Fruit fly (Drosophila melanogaster): ENCODE results near the gene Polr3D.

The Polr3D gene

DNA sequence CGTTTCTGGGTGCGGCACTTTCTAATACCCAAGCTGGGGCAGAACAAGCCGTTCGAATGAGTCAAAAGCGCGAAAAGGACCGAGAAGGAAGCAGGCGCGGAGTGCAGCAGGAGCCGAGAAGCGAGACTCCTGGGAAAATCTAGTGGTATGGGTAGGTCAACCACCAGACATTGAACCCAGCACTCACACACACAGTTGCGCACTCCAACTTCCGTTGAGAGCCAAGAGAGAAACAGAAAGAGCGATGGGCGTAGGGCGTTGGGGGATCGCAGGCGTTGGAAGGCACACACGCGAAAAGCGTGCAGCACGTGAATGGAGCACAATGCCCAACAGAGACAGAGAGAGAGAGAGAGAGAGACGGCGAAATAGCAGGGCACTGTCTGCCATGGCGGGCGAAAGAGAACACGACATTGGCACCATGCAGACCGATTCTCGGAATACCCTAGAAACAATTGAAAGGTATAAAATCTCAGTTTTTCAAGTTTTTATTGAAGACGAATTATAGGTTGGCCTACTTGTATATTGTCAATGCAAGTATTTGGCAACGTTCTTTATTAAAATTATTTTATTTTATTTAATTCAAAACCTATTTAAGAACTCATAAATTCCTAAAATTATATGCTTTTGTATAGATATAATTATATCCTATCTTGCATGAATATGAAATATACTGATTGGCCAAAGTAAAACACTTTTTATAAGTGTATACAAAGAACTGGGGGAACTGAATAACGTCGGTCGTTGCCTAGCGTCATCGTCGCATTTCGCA lies 31.5 kb downstream of the Polr3D start (continued):
- TF ChIP-seq CoRest (tag; optimal IDR thresholded peaks at IDR 0.05) (peak; percentile 30), Hey (tag; optimal IDR thresholded peaks at IDR 0.05) (no peak), Deaf1 (tag; optimal IDR thresholded peaks at IDR 0.05) (peak; percentile 18), H2.0 (GFP tag; IDR thresholded peaks at IDR 0.05) (peak; percentile 32; the same call in 1 of the 2 replicates)

DNA sequence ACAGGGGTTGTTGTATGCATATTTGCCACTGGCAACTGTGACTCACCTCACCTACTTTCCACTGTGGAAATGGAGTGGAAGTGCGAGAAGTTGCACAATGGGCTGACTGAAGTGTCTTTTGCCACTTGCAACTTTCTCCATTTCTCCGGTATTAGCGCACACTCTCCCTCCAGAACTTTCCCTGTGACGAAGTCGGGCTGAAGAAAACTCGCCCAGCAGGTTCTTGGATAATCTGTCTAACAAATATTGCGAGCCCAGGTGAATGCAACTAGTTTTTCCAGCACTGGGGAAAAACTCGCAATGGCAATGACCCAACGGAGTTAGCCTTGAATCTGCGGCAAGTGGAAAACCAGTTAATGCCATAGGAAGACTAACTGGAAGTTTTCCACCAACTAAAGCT lies 32.7 kb downstream of the Polr3D start:
- TF ChIP-seq Blimp-1 (GFP tag; optimal IDR thresholded peaks at IDR 0.05) (peak; percentile 73), stwl (tag; optimal IDR thresholded peaks at IDR 0.05) (peak; percentile 20), CG2889 (GFP tag; IDR thresholded peaks at IDR 0.05) (no peak), CG3065 (GFP tag; optimal IDR thresholded peaks at IDR 0.05) (no peak), HmgZ (tag; optimal IDR thresholded peaks at IDR 0.05) (no peak), wor (GFP tag; IDR thresholded peaks at IDR 0.05) (no peak), CG13624 (GFP tag; optimal IDR thresholded peaks at IDR 0.05) (no peak), bsh (GFP tag; optimal IDR thresholded peaks at IDR 0.05) (peak in 1 of 2 experiments; percentile 22)

DNA sequence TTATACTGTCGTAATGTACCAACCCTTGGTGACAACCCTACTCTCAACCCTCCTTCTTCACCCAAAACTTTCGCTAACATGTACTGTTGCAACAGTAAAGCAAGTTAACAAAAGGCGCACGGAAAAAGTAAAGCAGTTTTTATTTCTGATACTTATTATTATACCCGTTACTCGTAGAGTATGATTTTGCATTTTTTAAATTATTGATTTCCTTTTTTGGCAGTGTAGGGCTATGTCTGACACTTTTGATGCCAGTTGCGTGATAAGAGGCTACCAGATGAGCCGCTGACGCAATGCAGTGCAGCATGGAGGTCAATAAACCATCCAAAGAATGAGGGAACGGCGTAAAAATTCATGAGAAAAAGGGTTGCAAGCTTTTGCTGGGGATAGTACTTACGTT lies 33.5 kb downstream of the Polr3D start:
- no peak for TF ChIP-seq CG8944 (GFP tag; optimal IDR thresholded peaks at IDR 0.05)
- TF ChIP-seq row (GFP tag; IDR thresholded peaks at IDR 0.05), result no peak
- no peak for TF ChIP-seq NC2α (GFP tag; optimal IDR thresholded peaks at IDR 0.05)
- no peak for TF ChIP-seq sc (optimal IDR thresholded peaks at IDR 0.05)
- TF ChIP-seq sc (GFP tag; optimal IDR thresholded peaks at IDR 0.05), result no peak
- no peak for TF ChIP-seq Poxn (GFP tag; IDR thresholded peaks at IDR 0.05)
- no peak for TF ChIP-seq zfh1 (GFP tag; IDR thresholded peaks at IDR 0.05)
- no peak for TF ChIP-seq CG2120 (GFP tag; optimal IDR thresholded peaks at IDR 0.05)
- TF ChIP-seq CG11247 (GFP tag; IDR thresholded peaks at IDR 0.05), result no peak
- no peak for TF ChIP-seq amos (GFP tag; IDR thresholded peaks at IDR 0.05; ENCODE audit: partially characterized antibody)
- no peak for TF ChIP-seq yki (optimal IDR thresholded peaks at IDR 0.05)
- no peak for TF ChIP-seq fu2 (GFP tag; optimal IDR thresholded peaks at IDR 0.05)
- TF ChIP-seq dimm (GFP tag; IDR thresholded peaks at IDR 0.05), result no peak
- TF ChIP-seq zen (tag; optimal IDR thresholded peaks at IDR 0.05), result no peak
- TF ChIP-seq vvl (GFP tag; IDR thresholded peaks at IDR 0.05), result no peak
- TF ChIP-seq gsb (GFP tag; IDR thresholded peaks at IDR 0.05), result no peak

DNA sequence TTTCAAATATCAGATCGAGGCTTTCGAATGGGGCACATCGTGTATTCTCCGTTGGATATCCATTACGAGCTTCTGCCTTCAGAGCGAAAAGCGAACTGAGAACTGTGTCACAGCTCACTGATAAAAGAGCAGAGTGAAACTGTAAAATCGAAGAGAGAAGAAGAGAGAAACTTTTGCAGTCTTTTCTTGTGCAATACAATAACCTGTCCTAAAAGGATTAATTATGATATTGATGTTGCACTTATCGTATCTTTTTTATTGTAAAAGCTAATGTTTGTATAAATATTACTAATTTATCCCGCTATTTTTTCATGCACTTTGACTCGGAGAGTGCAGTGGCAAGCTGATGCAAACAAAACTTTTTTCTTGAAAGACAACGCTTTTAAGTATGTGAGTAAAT lies 34.4 kb downstream of the Polr3D start:
- TF ChIP-seq CG3838 (GFP tag; optimal IDR thresholded peaks at IDR 0.05), result no peak
- peak in 1 of 2 experiments; percentile 14 for TF ChIP-seq bsh (GFP tag; optimal IDR thresholded peaks at IDR 0.05)
- peak; percentile 33 for TF ChIP-seq nom (GFP tag; optimal IDR thresholded peaks at IDR 0.05)
- peak in 1 of 2 experiments; percentile 3 for TF ChIP-seq Trl (optimal IDR thresholded peaks at IDR 0.05)
- TF ChIP-seq Trl (GFP tag; optimal IDR thresholded peaks at IDR 0.05), result no peak

DNA sequence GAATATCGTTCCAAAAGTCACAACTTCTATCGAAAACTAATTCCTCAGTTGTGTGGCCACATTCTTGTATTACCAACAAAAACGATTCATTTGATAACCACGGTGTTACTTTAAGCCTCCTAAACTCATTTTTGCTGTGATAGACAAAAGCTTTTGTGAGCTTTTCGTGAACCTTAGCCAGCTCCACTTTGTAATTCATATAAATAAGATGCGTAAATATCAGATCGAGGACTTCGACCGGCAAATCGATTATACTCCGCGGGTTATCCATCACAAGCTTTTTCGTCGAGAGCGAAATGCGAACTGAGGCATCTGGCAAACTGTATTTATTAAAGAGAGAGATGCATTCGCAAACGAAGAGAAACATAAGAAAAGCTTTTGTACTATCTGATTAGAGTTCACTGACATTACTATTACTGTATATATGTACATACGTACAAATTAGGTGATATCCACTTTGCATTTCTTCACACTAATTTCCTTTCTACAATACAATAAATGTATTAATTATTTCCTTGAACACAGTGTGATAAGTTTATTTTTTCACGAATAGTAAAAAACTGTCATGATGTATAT lies 35.7 kb downstream of the Polr3D start, which contains the start of gene CG44004:
CG44004 (minus strand) TSS at position 305 of the 576 bp plus-strand sequence.
- TF ChIP-seq sens (GFP tag) (peak; percentile 11), D (optimal IDR thresholded peaks at IDR 0.05) (no peak), D (GFP tag; optimal IDR thresholded peaks at IDR 0.05) (no peak), nom (GFP tag; optimal IDR thresholded peaks at IDR 0.05) (peak; percentile 66)
